Worm (Caenorhabditis elegans) whole organism, young adult: Measurements from ENCODE around the gene gmap-3.

Experiments used
- F57A8.1 ChIP-seq: fragments of 200-800 bp; sonication (Bioruptor generic); optimal IDR thresholded peaks from 2 replicates; lab custom pipeline; 2018; ENCODE audit warnings: mild to moderate bottlenecking, missing genetic modification characterization, moderate library complexity, missing compliant biosample characterization
- ama-1 ChIP-seq, 3 experiments: fragments of 150-350 bp in 1 of 3; sonication (generic microtip) in 2 of 3; optimal IDR thresholded peaks; 2 replicates each; lab custom pipeline; 2014 to 2018; ENCODE audit warnings: missing biosample characterization in 2 of 3, missing genetic modification characterization in 2 of 3, missing genetic modification reagents in 2 of 3
- ceh-91 ChIP-seq: fragments of 200-800 bp; sonication (Bioruptor generic); IDR thresholded peaks from 2 replicates; pipeline ENCODE4 v1.3.6; 2022; ENCODE audit warnings: missing genetic modification reagents, missing genetic modification characterization, missing compliant biosample characterization
- dpl-1 ChIP-seq: fragments of 150-350 bp; optimal IDR thresholded peaks from 2 replicates; lab custom pipeline; 2014; ENCODE audit warnings: missing biosample characterization, missing genetic modification reagents, missing genetic modification characterization
- rec-8 ChIP-seq, 2 experiments: sonication (generic microtip); optimal IDR thresholded peaks; 2 replicates each; lab custom pipeline; 2016; ENCODE audit warnings: mild to moderate bottlenecking in 2 of 2, missing genetic modification characterization in 2 of 2, missing genetic modification reagents in 2 of 2, missing genotype in 2 of 2, missing biosample characterization in 1 of 2, missing compliant biosample characterization in 1 of 2, moderate library complexity in 1 of 2
- unc-62 ChIP-seq: fragments of 150-350 bp; optimal IDR thresholded peaks from 2 replicates; lab custom pipeline; 2014; ENCODE audit warnings: missing biosample characterization, missing genetic modification reagents, missing genetic modification characterization

DNA sequence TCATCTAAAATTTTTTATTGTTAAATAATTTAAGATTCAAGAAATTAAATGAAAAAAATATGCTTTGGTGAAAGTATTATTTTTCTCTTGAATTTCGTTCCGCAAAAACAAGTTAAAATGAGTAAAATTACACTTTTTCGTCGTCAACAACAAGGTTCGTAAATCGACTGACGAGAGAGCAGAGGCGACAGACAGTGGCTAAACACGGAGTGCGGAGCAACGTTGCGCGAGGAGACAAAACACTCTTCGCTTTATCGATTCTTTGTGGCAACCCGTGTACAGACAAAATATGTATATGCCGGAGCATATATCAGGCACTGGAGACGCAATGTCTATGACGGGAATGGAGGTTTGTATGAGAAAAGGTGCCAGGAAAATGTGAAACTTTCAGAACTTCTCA lies 48.4 kb upstream of the gmap-3 start, which contains the start of gene F11C1.7:
- TF ChIP-seq rec-8 (tag; optimal IDR thresholded peaks at IDR 0.05; lab: Kevin White, UChicago) (no peak), unc-62 (no peak), ceh-91 (no peak), dpl-1 (GFP tag; lab: Kevin White, UChicago) (no peak), ama-1 (optimal IDR thresholded peaks at IDR 0.05; lab: Kevin White, UChicago) (no peak), ama-1 (GFP tag; optimal IDR thresholded peaks at IDR 0.05; lab: Kevin White, UChicago) (no peak), F57A8.1 (GFP tag; lab: Kevin White, UChicago) (no peak)
